Fruit fly (Drosophila melanogaster) whole organism, adult: ENCODE data around the gene stai.

Experiments used
- CG33017 ChIP-seq: fragments of 200-800 bp; sonication (Bioruptor generic); optimal IDR thresholded peaks from 2 replicates; lab custom pipeline; 2018; ENCODE audit warnings: missing biosample characterization, mild to moderate bottlenecking, missing genetic modification characterization, moderate library complexity
- cic ChIP-seq: fragments of 200-800 bp; sonication (Bioruptor generic); optimal IDR thresholded peaks from 2 replicates; lab custom pipeline; 2017; ENCODE audit warnings: missing biosample characterization, mild to moderate bottlenecking, missing genetic modification characterization, moderate library complexity
- kay ChIP-seq: fragments of 200-800 bp; sonication (Bioruptor generic); peaks from one replicate; lab custom pipeline; 2016; ENCODE audit warnings: missing biosample characterization, missing genetic modification characterization, borderline replicate concordance
- ovo ChIP-seq: fragments of 200-800 bp; sonication (Bioruptor generic); optimal IDR thresholded peaks from 2 replicates; lab custom pipeline; 2016; ENCODE audit warnings: missing biosample characterization, missing genetic modification characterization

dm6 chr2L:6151669-6152068, 51.5 kb downstream of the stai start, which contains the start of gene Muc26B:
- TF ChIP-seq kay (GFP tag; lab: Kevin White, UChicago) (no peak), ovo (GFP tag; lab: Kevin White, UChicago) (no peak), CG33017 (tag; lab: Kevin White, UChicago) (no peak), cic (GFP tag; lab: Kevin White, UChicago) (no peak)
